Worm (Caenorhabditis elegans) whole organism, late embryonic: ENCODE results near the gene R09E10.2.

ENCODE experiments used
- C08G9.2 ChIP-seq: sonication (generic microtip); optimal IDR thresholded peaks from 2 replicates; lab custom pipeline; 2016; ENCODE audit warnings: mild to moderate bottlenecking, missing genetic modification characterization, moderate library complexity, missing compliant biosample characterization
- C38D4.7 ChIP-seq: fragments of 200-800 bp; sonication (Bioruptor generic); optimal IDR thresholded peaks from 2 replicates; lab custom pipeline; 2018; ENCODE audit warnings: mild to moderate bottlenecking, missing genetic modification characterization, moderate library complexity, missing compliant biosample characterization
- K09A11.1 ChIP-seq: sonication (generic microtip); optimal IDR thresholded peaks from 2 replicates; lab custom pipeline; 2017; ENCODE audit warnings: antibody characterized with exemption, mild to moderate bottlenecking, missing genetic modification characterization, missing compliant biosample characterization; ENCODE audit not compliant: insufficient read depth
- Y22D7AL.16 ChIP-seq: sonication (generic microtip); optimal IDR thresholded peaks from 2 replicates; lab custom pipeline; 2016; ENCODE audit warnings: missing genetic modification characterization, missing compliant biosample characterization
- ceh-14 ChIP-seq: sonication (generic microtip); optimal IDR thresholded peaks from 2 replicates; lab custom pipeline; 2016; ENCODE audit warnings: missing genotype, missing genetic modification characterization, missing compliant biosample characterization
- ceh-18 ChIP-seq: sonication (generic microtip); optimal IDR thresholded peaks from 2 replicates; lab custom pipeline; 2016; ENCODE audit warnings: missing genetic modification characterization, missing compliant biosample characterization
- ceh-19 ChIP-seq: fragments of 200-800 bp; sonication (Bioruptor generic); optimal IDR thresholded peaks from 2 replicates; lab custom pipeline; 2018; ENCODE audit warnings: mild to moderate bottlenecking, missing genetic modification characterization, missing compliant biosample characterization
- ceh-2 ChIP-seq: sonication (generic microtip); optimal IDR thresholded peaks from 2 replicates; lab custom pipeline; 2016; ENCODE audit warnings: missing genotype, missing genetic modification characterization, missing compliant biosample characterization
- ceh-22 ChIP-seq: sonication (generic microtip); optimal IDR thresholded peaks from 2 replicates; lab custom pipeline; 2017; ENCODE audit warnings: missing biosample characterization, missing genetic modification characterization
- ceh-30 ChIP-seq: fragments of 150-350 bp; optimal IDR thresholded peaks from 2 replicates; lab custom pipeline; 2014; ENCODE audit warnings: missing biosample characterization, missing genetic modification characterization
- ceh-31 ChIP-seq: sonication (generic microtip); optimal IDR thresholded peaks from 2 replicates; lab custom pipeline; 2016; ENCODE audit warnings: missing genetic modification characterization, missing compliant biosample characterization
- ceh-45 ChIP-seq: fragments of 200-800 bp; sonication (Bioruptor generic); IDR thresholded peaks from 2 replicates; pipeline ENCODE4 v1.3.6; 2022; ENCODE audit warnings: missing genetic modification reagents, missing genetic modification characterization, missing compliant biosample characterization
- ceh-48 ChIP-seq: sonication (generic microtip); optimal IDR thresholded peaks from 2 replicates; lab custom pipeline; 2016; ENCODE audit warnings: missing genetic modification characterization, inconsistent platforms, missing compliant biosample characterization
- dmd-4 ChIP-seq: sonication (generic microtip); optimal IDR thresholded peaks from 2 replicates; lab custom pipeline; 2016; ENCODE audit warnings: borderline replicate concordance, missing genetic modification characterization, missing compliant biosample characterization
- dve-1 ChIP-seq: sonication (generic microtip); optimal IDR thresholded peaks from 2 replicates; lab custom pipeline; 2017; ENCODE audit warnings: antibody characterized with exemption, mild to moderate bottlenecking, missing genetic modification characterization, missing compliant biosample characterization
- ets-4 ChIP-seq: sonication (generic microtip); optimal IDR thresholded peaks from 2 replicates; lab custom pipeline; 2016; ENCODE audit warnings: missing genetic modification characterization, missing compliant biosample characterization
- eyg-1 ChIP-seq: sonication (generic microtip); optimal IDR thresholded peaks from 2 replicates; lab custom pipeline; 2016; ENCODE audit warnings: missing genotype, missing genetic modification characterization, missing compliant biosample characterization
- fkh-6 ChIP-seq: sonication (generic microtip); optimal IDR thresholded peaks from 2 replicates; lab custom pipeline; 2016; ENCODE audit warnings: missing genetic modification characterization, missing compliant biosample characterization
- hlh-13 ChIP-seq: fragments of 200-800 bp; sonication (Bioruptor generic); optimal IDR thresholded peaks from 2 replicates; lab custom pipeline; 2018; ENCODE audit warnings: mild to moderate bottlenecking, missing genetic modification characterization, missing compliant biosample characterization
- hlh-30 ChIP-seq: sonication (generic microtip); optimal IDR thresholded peaks from 2 replicates; lab custom pipeline; 2017; ENCODE audit warnings: antibody characterized with exemption, missing genetic modification characterization, missing compliant biosample characterization; ENCODE audit not compliant: insufficient read depth
- hlh-6 ChIP-seq: sonication (generic microtip); optimal IDR thresholded peaks from 2 replicates; lab custom pipeline; 2016; ENCODE audit warnings: missing genotype, missing genetic modification characterization, missing compliant biosample characterization
- hlh-8 ChIP-seq: sonication (generic microtip); optimal IDR thresholded peaks from 2 replicates; lab custom pipeline; 2016; ENCODE audit warnings: missing genotype, missing genetic modification characterization, missing compliant biosample characterization
- madf-2 ChIP-seq: sonication (generic microtip); optimal IDR thresholded peaks from 2 replicates; lab custom pipeline; 2017; ENCODE audit warnings: missing genetic modification characterization, missing compliant biosample characterization
- nfya-1 ChIP-seq: sonication (generic microtip); optimal IDR thresholded peaks from 2 replicates; lab custom pipeline; 2017; ENCODE audit warnings: missing genetic modification characterization, mild to moderate bottlenecking, missing compliant biosample characterization, antibody characterized with exemption, moderate library complexity
- nhr-232 ChIP-seq: sonication (generic microtip); optimal IDR thresholded peaks from 2 replicates; lab custom pipeline; 2016; ENCODE audit warnings: missing genetic modification characterization, missing compliant biosample characterization
- pag-3 ChIP-seq: sonication (generic microtip); optimal IDR thresholded peaks from 2 replicates; lab custom pipeline; 2016; ENCODE audit warnings: missing compliant biosample characterization, missing genetic modification characterization, borderline replicate concordance
- pat-9 ChIP-seq: fragments of 200-800 bp; sonication (Bioruptor generic); optimal IDR thresholded peaks from 2 replicates; lab custom pipeline; 2018; ENCODE audit warnings: mild to moderate bottlenecking, missing genetic modification characterization, moderate library complexity, missing compliant biosample characterization
- pax-1 ChIP-seq: fragments of 150-350 bp; optimal IDR thresholded peaks from 2 replicates; lab custom pipeline; 2014; ENCODE audit warnings: missing biosample characterization, missing genetic modification characterization
- pha-4 ChIP-seq: fragments of 150-350 bp; optimal IDR thresholded peaks from 2 replicates; lab custom pipeline; 2018; ENCODE audit warnings: missing biosample characterization, missing genetic modification reagents, missing genetic modification characterization
- pqm-1 ChIP-seq: sonication (generic microtip); optimal IDR thresholded peaks from 2 replicates; lab custom pipeline; 2016; ENCODE audit warnings: missing genetic modification characterization, missing compliant biosample characterization
- pros-1 ChIP-seq: fragments of 150-350 bp; optimal IDR thresholded peaks from 2 replicates; lab custom pipeline; 2014; ENCODE audit warnings: missing biosample characterization, missing genetic modification reagents, missing genetic modification characterization
- ref-2 ChIP-seq: sonication (generic microtip); optimal IDR thresholded peaks from 2 replicates; lab custom pipeline; 2016; ENCODE audit warnings: missing genetic modification characterization, missing compliant biosample characterization
- rnt-1 ChIP-seq: sonication (generic microtip); optimal IDR thresholded peaks from 2 replicates; lab custom pipeline; 2016; ENCODE audit warnings: missing genetic modification characterization, missing compliant biosample characterization
- sox-2 ChIP-seq: fragments of 200-800 bp; sonication (Bioruptor generic); IDR thresholded peaks from 2 replicates; pipeline ENCODE4 v1.3.6; 2022; ENCODE audit warnings: missing genetic modification reagents, missing genetic modification characterization, missing compliant biosample characterization
- sox-4 ChIP-seq: sonication (generic microtip); optimal IDR thresholded peaks from 2 replicates; lab custom pipeline; 2017; ENCODE audit warnings: mild to moderate bottlenecking, missing genetic modification characterization, inconsistent platforms, missing compliant biosample characterization
- syd-9 ChIP-seq: sonication (generic microtip); optimal IDR thresholded peaks from 2 replicates; lab custom pipeline; 2016; ENCODE audit warnings: mild to moderate bottlenecking, missing genetic modification characterization, moderate library complexity, missing compliant biosample characterization
- ttx-3 ChIP-seq: sonication (generic microtip); optimal IDR thresholded peaks from 2 replicates; lab custom pipeline; 2016; ENCODE audit warnings: missing genetic modification reagents, missing genetic modification characterization, missing compliant biosample characterization
- unc-42 ChIP-seq: sonication (generic microtip); optimal IDR thresholded peaks from 2 replicates; lab custom pipeline; 2016; ENCODE audit warnings: missing genotype, missing genetic modification characterization, missing compliant biosample characterization
- unc-55 ChIP-seq: sonication (generic microtip); optimal IDR thresholded peaks from 2 replicates; lab custom pipeline; 2017; ENCODE audit warnings: missing biosample characterization, missing genetic modification reagents, missing genetic modification characterization
- unc-86 ChIP-seq: sonication (generic microtip); optimal IDR thresholded peaks from 2 replicates; lab custom pipeline; 2016; ENCODE audit warnings: missing genetic modification characterization, missing compliant biosample characterization
- zip-5 ChIP-seq: sonication (generic microtip); optimal IDR thresholded peaks from 2 replicates; lab custom pipeline; 2016; ENCODE audit warnings: missing genetic modification characterization, missing compliant biosample characterization
- ztf-16 ChIP-seq: sonication (generic microtip); optimal IDR thresholded peaks from 2 replicates; lab custom pipeline; 2017; ENCODE audit warnings: missing genetic modification characterization, missing compliant biosample characterization

R09E10.2 gene

DNA sequence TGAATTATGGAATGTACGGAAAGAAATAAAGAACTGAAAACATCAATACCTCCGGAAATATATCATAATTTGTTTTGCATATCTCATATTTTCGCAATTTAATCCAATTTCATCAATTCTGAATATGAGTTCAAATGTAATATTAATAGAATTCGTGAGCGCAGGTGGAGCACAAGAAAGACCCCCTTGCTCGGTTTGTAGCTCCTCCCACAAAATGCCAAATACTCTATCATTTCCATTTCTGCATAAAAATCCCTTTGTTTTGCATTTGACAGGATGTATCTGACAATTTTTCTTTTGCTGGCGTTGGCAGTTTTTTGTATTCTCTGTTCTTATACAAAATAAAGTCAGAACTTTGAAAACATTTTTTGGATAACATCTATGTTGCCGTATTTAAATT is 43.0 kb downstream of the R09E10.2 start:
- TF ChIP-seq ets-4 (tag; lab: Kevin White, UChicago) (no peak), pha-4 (tag; lab: Kevin White, UChicago) (no peak), nfya-1 (no peak), K09A11.1 (tag; lab: Kevin White, UChicago) (no peak), C08G9.2 (tag; lab: Kevin White, UChicago) (no peak), ref-2 (tag; lab: Kevin White, UChicago) (no peak), dmd-4 (tag; lab: Kevin White, UChicago) (no peak), ceh-2 (no peak), ceh-48 (tag; lab: Kevin White, UChicago) (no peak), ceh-22 (no peak), ceh-19 (GFP tag; lab: Kevin White, UChicago) (no peak), eyg-1 (tag; lab: Kevin White, UChicago) (no peak), syd-9 (tag; lab: Kevin White, UChicago) (no peak)

DNA sequence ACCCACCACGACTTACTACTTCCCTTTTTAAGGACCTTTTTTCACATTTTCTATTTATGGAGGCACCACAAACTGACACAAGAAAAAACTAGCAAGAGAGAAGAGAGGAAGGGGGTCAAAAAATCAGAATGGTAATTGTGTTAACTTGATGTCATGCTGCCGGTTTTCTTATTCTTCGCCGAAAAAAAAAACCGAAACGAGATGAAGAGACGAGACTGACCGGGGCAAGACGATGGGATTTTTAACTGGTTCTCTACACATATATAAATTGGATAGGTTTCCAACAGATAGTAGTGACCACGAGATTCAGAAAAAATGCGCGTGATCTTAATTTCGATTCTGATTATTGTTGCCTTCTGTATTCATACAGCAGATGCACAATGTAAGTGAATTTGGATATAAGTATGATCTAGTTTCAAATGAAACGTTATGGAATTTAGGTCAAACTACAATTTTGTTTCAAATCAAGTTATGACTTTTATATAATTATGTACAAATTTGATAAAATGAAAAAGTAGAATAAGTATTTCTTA is 44.3 kb downstream of the R09E10.2 start, which contains the start of gene Y43C5A.3:
Y43C5A.3 (plus strand) TSS at position 256 of the 533 bp plus-strand sequence.
- no peak for TF ChIP-seq ttx-3 (tag; lab: Kevin White, UChicago)
- no peak for TF ChIP-seq pros-1 (tag; lab: Kevin White, UChicago)
- no peak for TF ChIP-seq fkh-6
- TF ChIP-seq hlh-30 = no peak
- TF ChIP-seq pqm-1 = no peak
- TF ChIP-seq ztf-16 (tag; lab: Kevin White, UChicago) = no peak
- TF ChIP-seq pag-3 = no peak
- TF ChIP-seq madf-2 (tag; lab: Kevin White, UChicago) = no peak
- TF ChIP-seq ceh-14 (tag; lab: Kevin White, UChicago) = no peak
- no peak for TF ChIP-seq pax-1
- no peak for TF ChIP-seq ceh-45
- TF ChIP-seq zip-5 (tag; lab: Kevin White, UChicago) = no peak
- no peak for TF ChIP-seq ceh-31
- TF ChIP-seq unc-42 (tag; lab: Kevin White, UChicago) = no peak

DNA sequence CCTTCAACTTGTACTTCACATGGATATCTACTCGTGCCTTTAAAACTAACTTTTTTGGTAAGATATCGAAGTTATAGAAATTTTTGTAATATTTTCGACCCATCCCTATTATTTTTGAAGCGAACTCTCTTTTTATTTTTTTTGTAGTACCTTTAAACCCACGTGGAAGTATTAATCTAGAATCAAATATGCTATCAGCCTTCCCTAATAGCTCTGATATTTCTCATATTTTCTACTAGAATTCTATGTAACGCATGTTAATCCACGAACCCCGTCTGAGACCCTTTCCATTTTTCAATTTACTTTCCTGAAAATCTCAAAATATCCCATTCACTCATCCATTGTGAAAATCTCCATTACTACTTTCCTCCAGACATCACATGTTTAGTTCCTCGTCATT is 44.7 kb downstream of the R09E10.2 start:
- TF ChIP-seq ceh-48 (tag; lab: Kevin White, UChicago) = no peak
- TF ChIP-seq Y22D7AL.16 (tag; lab: Kevin White, UChicago) = no peak
- no peak for TF ChIP-seq unc-55 (GFP tag; lab: Kevin White, UChicago)
- TF ChIP-seq sox-2 (GFP tag; lab: Robert Waterston, UW) = no peak
- no peak for TF ChIP-seq nfya-1
- no peak for TF ChIP-seq ceh-18 (tag; lab: Kevin White, UChicago)
- TF ChIP-seq hlh-6 (tag; lab: Kevin White, UChicago) = no peak
- TF ChIP-seq, all 69 proteins: peak for 0

DNA sequence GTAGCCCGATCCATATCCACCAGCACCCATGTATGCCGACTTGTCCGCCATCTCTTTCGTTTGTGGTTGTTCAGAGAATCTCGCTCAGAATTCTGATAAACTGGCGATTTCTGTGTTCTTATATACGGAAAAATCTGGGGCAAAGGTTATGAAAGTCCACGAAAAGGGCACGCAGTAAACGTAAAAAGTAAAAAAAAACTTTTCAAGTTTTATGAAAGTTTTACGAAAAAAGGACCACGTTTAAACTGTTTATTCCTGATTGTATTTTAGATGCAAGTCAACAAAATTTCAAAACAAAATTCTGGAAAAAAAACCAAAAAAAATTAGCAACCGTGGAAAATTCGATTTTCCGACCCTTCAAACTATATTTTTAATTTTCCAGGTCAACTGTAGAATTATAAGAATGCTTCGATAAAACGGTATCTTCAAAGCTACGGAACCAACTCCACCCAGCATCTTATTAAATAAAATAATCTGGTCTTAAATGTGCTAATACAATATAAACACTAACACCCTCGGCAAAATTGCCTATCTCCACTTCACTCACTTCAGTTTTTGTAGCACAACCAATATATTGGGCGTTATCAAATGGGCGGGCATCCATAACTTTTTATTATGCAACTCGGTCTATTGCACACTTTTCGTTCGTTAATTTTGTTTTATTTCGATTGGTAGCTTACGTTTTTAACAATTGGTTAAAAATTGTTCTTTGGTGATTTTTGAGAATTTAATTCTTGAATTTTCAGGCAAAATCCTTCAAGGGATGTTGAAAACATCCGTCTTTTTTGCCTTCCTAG is 48.8 kb downstream of the R09E10.2 start, which contains the start of the genes nspd-7 and Y43C5A.2:
nspd-7 (minus strand) TSS at position 51 of the 797 bp plus-strand sequence.
Y43C5A.2 (plus strand) TSS at position 747 of the 797 bp plus-strand sequence.
- TF ChIP-seq sox-4 (no peak), C08G9.2 (tag; lab: Kevin White, UChicago) (no peak), hlh-13 (GFP tag; lab: Kevin White, UChicago) (no peak), pros-1 (tag; lab: Kevin White, UChicago) (no peak), C38D4.7 (GFP tag; lab: Kevin White, UChicago) (no peak), ceh-30 (tag; lab: Kevin White, UChicago) (no peak), nhr-232 (tag; lab: Kevin White, UChicago) (no peak), pat-9 (tag; lab: Kevin White, UChicago) (no peak), hlh-8 (tag; lab: Kevin White, UChicago) (no peak), ceh-2 (no peak), unc-55 (GFP tag; lab: Kevin White, UChicago) (no peak), unc-86 (tag; lab: Kevin White, UChicago) (no peak), eyg-1 (tag; lab: Kevin White, UChicago) (no peak), nfya-1 (no peak), dve-1 (tag; lab: Kevin White, UChicago) (no peak), rnt-1 (tag; lab: Kevin White, UChicago) (no peak)
